Worm (Caenorhabditis elegans) whole organism, L3 larva: ENCODE data around the gene flp-27.

Experiments
- ZK546.5 ChIP-seq: sonication (generic microtip); optimal IDR thresholded peaks from 2 replicates; lab custom pipeline; 2017; ENCODE audit warnings: missing biosample characterization, missing genetic modification characterization
- aly-2 ChIP-seq: fragments of 150-350 bp; optimal IDR thresholded peaks from 2 replicates; lab custom pipeline; 2014; ENCODE audit warnings: missing biosample characterization, missing genetic modification characterization
- fkh-10 ChIP-seq: sonication (generic microtip); optimal IDR thresholded peaks from 2 replicates; lab custom pipeline; 2017; ENCODE audit warnings: missing biosample characterization, missing genetic modification reagents, missing genetic modification characterization
- mdl-1 ChIP-seq: fragments of 150-350 bp; optimal IDR thresholded peaks from 2 replicates; lab custom pipeline; 2014; ENCODE audit warnings: missing biosample characterization, missing genetic modification characterization
- mml-1 ChIP-seq: fragments of 150-350 bp; sonication (generic microtip); optimal IDR thresholded peaks from 3 replicates; lab custom pipeline; 2014; ENCODE audit warnings: missing biosample characterization, missing genetic modification characterization
- nhr-12 ChIP-seq: fragments of 150-350 bp; optimal IDR thresholded peaks from 2 replicates; lab custom pipeline; 2014; ENCODE audit warnings: missing biosample characterization, missing genetic modification characterization
- nhr-23 ChIP-seq: fragments of 150-350 bp; optimal IDR thresholded peaks from 2 replicates; lab custom pipeline; 2014; ENCODE audit warnings: missing biosample characterization, missing genetic modification reagents, missing genetic modification characterization
- nhr-237 ChIP-seq: fragments of 150-350 bp; optimal IDR thresholded peaks from 2 replicates; lab custom pipeline; 2014; ENCODE audit warnings: missing biosample characterization, missing genetic modification characterization
- pha-4 ChIP-seq: fragments of 150-350 bp; optimal IDR thresholded peaks from 2 replicates; lab custom pipeline; 2014; ENCODE audit warnings: missing biosample characterization, missing genetic modification reagents, missing genetic modification characterization
- pqm-1 ChIP-seq: fragments of 150-350 bp; optimal IDR thresholded peaks from 2 replicates; lab custom pipeline; 2017; ENCODE audit warnings: missing biosample characterization, missing genetic modification characterization, inconsistent platforms
- sea-2 ChIP-seq: fragments of 150-350 bp; sonication (generic microtip); optimal IDR thresholded peaks from 4 replicates; lab custom pipeline; 2014; ENCODE audit warnings: missing biosample characterization, missing genetic modification reagents, missing genetic modification characterization
- skn-1 ChIP-seq: fragments of 150-350 bp; optimal IDR thresholded peaks from 2 replicates; lab custom pipeline; 2014; ENCODE audit warnings: missing biosample characterization, missing genetic modification characterization
- snpc-4 ChIP-seq: fragments of 150-350 bp; optimal IDR thresholded peaks from 2 replicates; lab custom pipeline; 2014; ENCODE audit warnings: missing biosample characterization, missing genetic modification characterization
- tbx-2 ChIP-seq: sonication (generic microtip); optimal IDR thresholded peaks from 2 replicates; lab custom pipeline; 2016; ENCODE audit warnings: mild to moderate bottlenecking, missing genetic modification characterization, missing compliant biosample characterization

DNA sequence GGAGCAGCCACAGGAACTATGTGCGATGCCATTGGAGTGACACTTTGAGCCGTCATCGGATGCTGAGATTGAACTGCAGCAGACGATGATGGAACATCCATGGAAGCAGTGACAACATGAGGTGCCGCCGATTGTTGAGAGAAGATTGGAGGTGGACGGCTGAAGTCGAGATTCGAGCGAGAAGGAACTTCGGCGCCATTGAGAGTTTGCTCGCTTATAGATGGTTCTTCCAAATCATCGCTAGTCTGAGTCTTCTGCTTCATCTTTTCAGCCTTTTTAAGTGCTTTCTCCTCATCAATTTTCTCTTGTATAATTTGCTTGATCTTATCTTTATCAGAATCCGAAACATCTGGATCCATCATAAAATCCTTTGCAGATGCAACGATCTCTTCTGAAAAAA, 38.7 kb upstream of the flp-27 start:
- TF ChIP-seq pha-4 (tag; lab: Kevin White, UChicago) (no peak), fkh-10 (no peak), snpc-4 (tag; lab: Kevin White, UChicago) (no peak), nhr-12 (tag; lab: Kevin White, UChicago) (no peak), tbx-2 (tag; lab: Kevin White, UChicago) (no peak), ZK546.5 (tag; lab: Kevin White, UChicago) (no peak), skn-1 (tag; lab: Kevin White, UChicago) (no peak), pqm-1 (no peak), nhr-23 (tag; lab: Kevin White, UChicago) (no peak), mdl-1 (tag; lab: Kevin White, UChicago) (no peak), mml-1 (tag; lab: Kevin White, UChicago) (no peak), aly-2 (tag; lab: Kevin White, UChicago) (no peak), nhr-237 (tag; lab: Kevin White, UChicago) (no peak), sea-2 (no peak)
